Worm (Caenorhabditis elegans) whole organism, L4 larva: ENCODE results near the gene atgp-1.

Experiments
- T20F7.1 ChIP-seq: fragments of 200-800 bp; sonication (Bioruptor generic); optimal IDR thresholded peaks from 2 replicates; lab custom pipeline; 2018; ENCODE audit warnings: mild to moderate bottlenecking, missing genetic modification characterization, missing compliant biosample characterization
- Y75B8A.6 ChIP-seq: fragments of 200-800 bp; sonication (Bioruptor generic); IDR thresholded peaks from 2 replicates; pipeline ENCODE4 v1.3.6; 2022; ENCODE audit warnings: missing genetic modification reagents, missing genetic modification characterization, missing compliant biosample characterization
- aha-1 ChIP-seq: fragments of 150-350 bp; peaks from one replicate; lab custom pipeline; 2014; ENCODE audit warnings: missing biosample characterization, missing genetic modification characterization
- aly-2 ChIP-seq: sonication (generic microtip); optimal IDR thresholded peaks from 2 replicates; lab custom pipeline; 2018; ENCODE audit warnings: missing biosample characterization, missing genetic modification characterization
- ama-1 ChIP-seq: fragments of 150-350 bp; optimal IDR thresholded peaks from 2 replicates; lab custom pipeline; 2014; ENCODE audit warnings: inconsistent platforms, mixed read lengths
- arid-1 ChIP-seq: fragments of 200-800 bp; sonication (Bioruptor generic); conservative IDR thresholded peaks from 2 replicates; pipeline ENCODE4 v1.3.6; 2022; ENCODE audit warnings: missing genetic modification reagents, missing genetic modification characterization, missing compliant biosample characterization
- ceh-20 ChIP-seq: fragments of 200-800 bp; sonication (Bioruptor generic); IDR thresholded peaks from 2 replicates; pipeline ENCODE4 v1.3.6; 2022; ENCODE audit warnings: missing genetic modification reagents, missing genetic modification characterization, missing compliant biosample characterization
- ceh-32 ChIP-seq: sonication (generic microtip); optimal IDR thresholded peaks from 2 replicates; lab custom pipeline; 2016; ENCODE audit warnings: mild to moderate bottlenecking, missing genetic modification characterization, missing compliant biosample characterization; ENCODE audit not compliant: poor library complexity
- ces-1 ChIP-seq: fragments of 150-350 bp; sonication (generic microtip); optimal IDR thresholded peaks from 4 replicates; lab custom pipeline; 2014; ENCODE audit warnings: missing biosample characterization, missing genetic modification reagents, missing genetic modification characterization
- cey-2 ChIP-seq: sonication (generic microtip); optimal IDR thresholded peaks from 3 replicates; lab custom pipeline; 2017; ENCODE audit warnings: missing genetic modification characterization, mild to moderate bottlenecking, missing compliant biosample characterization, antibody characterized with exemption, borderline replicate concordance; ENCODE audit not compliant: insufficient read depth
- ctbp-1 ChIP-seq: fragments of 200-800 bp; sonication (Bioruptor generic); IDR thresholded peaks from 2 replicates; pipeline ENCODE4 v1.3.6; 2022; ENCODE audit warnings: missing genetic modification reagents, missing genetic modification characterization, missing compliant biosample characterization
- daf-12 ChIP-seq: fragments of 150-350 bp; optimal IDR thresholded peaks from 2 replicates; lab custom pipeline; 2014; ENCODE audit warnings: missing biosample characterization, missing genetic modification reagents, missing genetic modification characterization
- daf-16 ChIP-seq, 3 experiments: sonication (generic microtip); optimal IDR thresholded peaks; 2 replicates each; lab custom pipeline; 2016 to 2017; ENCODE audit warnings: missing genetic modification characterization in 3 of 3, missing genetic modification reagents in 3 of 3, mild to moderate bottlenecking in 2 of 3, missing compliant biosample characterization in 2 of 3, missing biosample characterization in 1 of 3, moderate library complexity in 1 of 3
- daf-8 ChIP-seq: fragments of 200-800 bp; sonication (Bioruptor generic); IDR thresholded peaks from 2 replicates; pipeline ENCODE4 v1.3.6; 2022; ENCODE audit warnings: missing genetic modification characterization, missing compliant biosample characterization
- dve-1 ChIP-seq: sonication (generic microtip); optimal IDR thresholded peaks from 2 replicates; lab custom pipeline; 2017; ENCODE audit warnings: antibody characterized with exemption, mild to moderate bottlenecking, missing genetic modification characterization, missing compliant biosample characterization; ENCODE audit not compliant: insufficient read depth
- fkh-10 ChIP-seq: fragments of 150-350 bp; optimal IDR thresholded peaks from 2 replicates; lab custom pipeline; 2014; ENCODE audit warnings: missing biosample characterization, missing genetic modification reagents, missing genetic modification characterization
- gei-8 ChIP-seq: fragments of 200-800 bp; sonication (Bioruptor generic); optimal IDR thresholded peaks from 2 replicates; lab custom pipeline; 2018; ENCODE audit warnings: mild to moderate bottlenecking, missing genetic modification characterization, missing compliant biosample characterization
- hlh-30 ChIP-seq: sonication (generic microtip); optimal IDR thresholded peaks from 2 replicates; lab custom pipeline; 2017; ENCODE audit warnings: antibody characterized with exemption, mild to moderate bottlenecking, missing genetic modification characterization, missing compliant biosample characterization; ENCODE audit not compliant: insufficient read depth
- lim-7 ChIP-seq: fragments of 200-800 bp; sonication (Bioruptor generic); IDR thresholded peaks from 2 replicates; pipeline ENCODE4 v1.3.6; 2022; ENCODE audit warnings: missing genetic modification characterization, missing compliant biosample characterization
- lin-1 ChIP-seq: fragments of 200-800 bp; sonication (Bioruptor generic); IDR thresholded peaks from 2 replicates; pipeline ENCODE4 v1.3.6; 2022; ENCODE audit warnings: missing genetic modification reagents, missing genetic modification characterization, missing compliant biosample characterization
- lin-15B ChIP-seq: fragments of 150-350 bp; sonication (generic microtip); optimal IDR thresholded peaks from 3 replicates; lab custom pipeline; 2014; ENCODE audit warnings: missing biosample characterization, missing genetic modification characterization
- mdt-29 ChIP-seq: fragments of 200-800 bp; sonication (Bioruptor generic); IDR thresholded peaks from 2 replicates; pipeline ENCODE4 v1.3.6; 2022; ENCODE audit warnings: missing genetic modification reagents, missing genetic modification characterization, missing compliant biosample characterization
- mep-1 ChIP-seq: fragments of 150-350 bp; sonication (generic microtip); optimal IDR thresholded peaks from 3 replicates; lab custom pipeline; 2014; ENCODE audit warnings: missing biosample characterization, missing genetic modification characterization
- mxl-2 ChIP-seq: fragments of 200-800 bp; sonication (Bioruptor generic); conservative IDR thresholded peaks from 2 replicates; pipeline ENCODE4 v1.3.6; 2022; ENCODE audit warnings: missing genetic modification reagents, missing genetic modification characterization, missing compliant biosample characterization
- mxl-3 ChIP-seq: fragments of 200-800 bp; sonication (Bioruptor generic); optimal IDR thresholded peaks from 2 replicates; lab custom pipeline; 2018; ENCODE audit warnings: mild to moderate bottlenecking, missing genetic modification characterization, missing compliant biosample characterization
- nhr-102 ChIP-seq: sonication (generic microtip); optimal IDR thresholded peaks from 2 replicates; lab custom pipeline; 2016; ENCODE audit warnings: mild to moderate bottlenecking, missing genetic modification characterization, moderate library complexity, missing compliant biosample characterization
- nhr-28 ChIP-seq: fragments of 150-350 bp; optimal IDR thresholded peaks from 2 replicates; lab custom pipeline; 2014; ENCODE audit warnings: missing biosample characterization, missing genetic modification characterization
- nhr-41 ChIP-seq: fragments of 200-800 bp; sonication (Bioruptor generic); IDR thresholded peaks from 2 replicates; pipeline ENCODE4 v1.3.6; 2022; ENCODE audit warnings: missing genetic modification reagents, missing genetic modification characterization, missing compliant biosample characterization
- nhr-42 ChIP-seq: fragments of 200-800 bp; sonication (Bioruptor generic); IDR thresholded peaks from 2 replicates; pipeline ENCODE4 v1.3.6; 2022; ENCODE audit warnings: missing genetic modification characterization, missing compliant biosample characterization
- nhr-48 ChIP-seq: sonication (generic microtip); optimal IDR thresholded peaks from 2 replicates; lab custom pipeline; 2016; ENCODE audit warnings: mild to moderate bottlenecking, missing genetic modification characterization, missing compliant biosample characterization
- nhr-6 ChIP-seq: fragments of 150-350 bp; optimal IDR thresholded peaks from 2 replicates; lab custom pipeline; 2014; ENCODE audit warnings: missing biosample characterization, missing genetic modification characterization
- pha-4 ChIP-seq, 2 experiments: fragments of 150-350 bp in 1 of 2; fragments of 200-800 bp in 1 of 2; sonication (Bioruptor generic) in 1 of 2; IDR thresholded peaks in 1 of 2; optimal IDR thresholded peaks in 1 of 2; 2 replicates each; pipeline versions ENCODE4 v1.3.6 to Lab custom; 2014 to 2022; ENCODE audit warnings: missing genetic modification characterization in 2 of 2, missing genetic modification reagents in 2 of 2, missing biosample characterization in 1 of 2, missing compliant biosample characterization in 1 of 2
- php-3 ChIP-seq: fragments of 200-800 bp; sonication (Bioruptor generic); IDR thresholded peaks from 2 replicates; pipeline ENCODE4 v1.3.6; 2022; ENCODE audit warnings: missing genetic modification reagents, missing genetic modification characterization, missing compliant biosample characterization
- set-16 ChIP-seq: fragments of 200-800 bp; sonication (Bioruptor generic); IDR thresholded peaks from 2 replicates; pipeline ENCODE4 v1.3.6; 2022; ENCODE audit warnings: missing genetic modification reagents, missing genetic modification characterization, missing compliant biosample characterization
- skn-1 ChIP-seq: fragments of 150-350 bp; optimal IDR thresholded peaks from 2 replicates; lab custom pipeline; 2014; ENCODE audit warnings: missing biosample characterization, missing genetic modification characterization
- snpc-1.2 ChIP-seq: fragments of 200-800 bp; sonication (Bioruptor generic); IDR thresholded peaks from 2 replicates; pipeline ENCODE4 v1.3.6; 2022; ENCODE audit warnings: missing genetic modification reagents, missing genetic modification characterization, missing compliant biosample characterization
- spr-1 ChIP-seq: sonication (generic microtip); optimal IDR thresholded peaks from 2 replicates; lab custom pipeline; 2016; ENCODE audit warnings: mild to moderate bottlenecking, missing genetic modification characterization, missing compliant biosample characterization
- tag-97 ChIP-seq: fragments of 200-800 bp; sonication (Bioruptor generic); IDR thresholded peaks from 2 replicates; pipeline ENCODE4 v1.3.6; 2022; ENCODE audit warnings: missing genetic modification characterization, missing compliant biosample characterization
- tra-1 ChIP-seq: fragments of 200-800 bp; sonication (Bioruptor generic); IDR thresholded peaks from 2 replicates; pipeline ENCODE4 v1.3.6; 2022; ENCODE audit warnings: missing genetic modification reagents, missing genetic modification characterization, missing compliant biosample characterization
- unc-130 ChIP-seq: sonication (generic microtip); optimal IDR thresholded peaks from 2 replicates; lab custom pipeline; 2016; ENCODE audit warnings: missing genetic modification reagents, missing genetic modification characterization, missing compliant biosample characterization
- vab-7 ChIP-seq: fragments of 200-800 bp; sonication (Bioruptor generic); IDR thresholded peaks from 2 replicates; pipeline ENCODE4 v1.3.6; 2022; ENCODE audit warnings: missing genetic modification reagents, missing genetic modification characterization, missing compliant biosample characterization
- zag-1 ChIP-seq: fragments of 150-350 bp; optimal IDR thresholded peaks from 2 replicates; lab custom pipeline; 2014; ENCODE audit warnings: missing biosample characterization, missing genetic modification characterization
- zfp-2 ChIP-seq: sonication (generic microtip); optimal IDR thresholded peaks from 2 replicates; lab custom pipeline; 2016; ENCODE audit warnings: mild to moderate bottlenecking, missing genetic modification characterization, missing compliant biosample characterization
- zip-11 ChIP-seq: fragments of 200-800 bp; sonication (Bioruptor generic); IDR thresholded peaks from 2 replicates; pipeline ENCODE4 v1.3.6; 2022; ENCODE audit warnings: missing genetic modification characterization, missing compliant biosample characterization
- ztf-11 ChIP-seq: fragments of 150-350 bp; optimal IDR thresholded peaks from 2 replicates; lab custom pipeline; 2014; ENCODE audit warnings: missing biosample characterization, missing genetic modification characterization
- ztf-7 ChIP-seq: fragments of 150-350 bp; optimal IDR thresholded peaks from 2 replicates; lab custom pipeline; 2014; ENCODE audit warnings: missing biosample characterization, missing genetic modification characterization

atgp-1 gene

ce11 chrIV:17277459-17278173 lies 8.5 kb downstream of the atgp-1 start (continued):
- TF ChIP-seq aly-2 (tag; lab: Kevin White, UChicago), result no peak
- TF ChIP-seq dve-1 (tag; lab: Kevin White, UChicago), result no peak
- no peak for TF ChIP-seq aha-1 (tag; lab: Kevin White, UChicago)
- no peak for TF ChIP-seq set-16 (GFP tag; lab: Robert Waterston, UW)
- no peak for TF ChIP-seq arid-1 (GFP tag; lab: Robert Waterston, UW)
- TF ChIP-seq Y75B8A.6 (GFP tag; lab: Robert Waterston, UW), result no peak
- TF ChIP-seq skn-1 (tag; lab: Kevin White, UChicago), result peak; percentile 21
- no peak for TF ChIP-seq daf-12 (tag; lab: Kevin White, UChicago)
- TF ChIP-seq mxl-3 (GFP tag; lab: Kevin White, UChicago), result no peak
- no peak for TF ChIP-seq nhr-42 (GFP tag; lab: Robert Waterston, UW)

- no peak for TF ChIP-seq cey-2 (tag; lab: Kevin White, UChicago)
- TF ChIP-seq zfp-2 (tag; lab: Kevin White, UChicago), result peak; percentile 86
- TF ChIP-seq nhr-48 (tag; lab: Kevin White, UChicago), result peak; percentile 92
- TF ChIP-seq lim-7, result no peak
- peak; percentile 64; the same call in 1 of the 2 replicates for TF ChIP-seq mxl-2 (GFP tag; lab: Robert Waterston, UW)
- TF ChIP-seq ceh-20 (GFP tag; lab: Robert Waterston, UW), result peak; percentile 96
- peak; percentile 81 for TF ChIP-seq nhr-41 (GFP tag; lab: Robert Waterston, UW)
- TF ChIP-seq lin-15B (tag; lab: Kevin White, UChicago), result no peak
- TF ChIP-seq skn-1 (tag; lab: Kevin White, UChicago), result peak; percentile 76
- TF ChIP-seq gei-8 (GFP tag; lab: Kevin White, UChicago), result peak; percentile 91
- peak; percentile 92 for TF ChIP-seq vab-7 (GFP tag; lab: Robert Waterston, UW)
- peak; percentile 99 for TF ChIP-seq fkh-10 (GFP tag; lab: Kevin White, UChicago)
- peak; percentile 99 for TF ChIP-seq mep-1 (tag; lab: Kevin White, UChicago)
- no peak for TF ChIP-seq ama-1
- no peak for TF ChIP-seq tag-97 (GFP tag; lab: Robert Waterston, UW)
- TF ChIP-seq T20F7.1 (GFP tag; lab: Kevin White, UChicago), result peak; percentile 90
- peak; percentile 92 for TF ChIP-seq nhr-28
- TF ChIP-seq ztf-7, result peak; percentile 63
- peak; percentile 97 for TF ChIP-seq tra-1
- TF ChIP-seq php-3 (GFP tag; lab: Robert Waterston, UW), result peak; percentile 55
- TF ChIP-seq hlh-30 (tag; lab: Kevin White, UChicago), result peak; percentile 85
- TF ChIP-seq nhr-6 (tag; lab: Kevin White, UChicago), result peak; percentile 76
- 0 out of 2 replicates have a peak, but pooled peaks have one; percentile 46 for TF ChIP-seq daf-8 (GFP tag; lab: Robert Waterston, UW)
- TF ChIP-seq pha-4 (GFP tag; IDR thresholded peaks at IDR 0.05; lab: Robert Waterston, UW), result peak; percentile 93
- peak; percentile 46 for TF ChIP-seq pha-4 (tag; optimal IDR thresholded peaks at IDR 0.05; lab: Kevin White, UChicago)
- TF ChIP-seq lin-1 (GFP tag; lab: Robert Waterston, UW), result peak; percentile 60; the same call in 1 of the 2 replicates
- peak; percentile 79 for TF ChIP-seq zag-1
- 0 out of 2 replicates have a peak, but pooled peaks have one; percentile 24 for TF ChIP-seq zip-11 (GFP tag; lab: Robert Waterston, UW)
- TF ChIP-seq ceh-32, result peak; percentile 32
- peak; percentile 88 for TF ChIP-seq ctbp-1 (GFP tag; lab: Robert Waterston, UW)
- TF ChIP-seq ces-1, result peak; percentile 89
- peak; percentile 86 for TF ChIP-seq nhr-102 (tag; lab: Kevin White, UChicago)
- TF ChIP-seq snpc-1.2 (GFP tag; lab: Robert Waterston, UW), result peak; percentile 89
- TF ChIP-seq spr-1, result peak; percentile 92
- peak; percentile 100 for TF ChIP-seq mdt-29 (GFP tag; lab: Robert Waterston, UW)
- TF ChIP-seq ztf-11, result no peak
- TF ChIP-seq mxl-3 (GFP tag; lab: Kevin White, UChicago), result peak; percentile 32
- TF ChIP-seq daf-16 (GFP tag; optimal IDR thresholded peaks at IDR 0.05; lab: Kevin White, UChicago), result peak; percentile 10 to 80
- TF ChIP-seq daf-16 (tag; optimal IDR thresholded peaks at IDR 0.05; lab: Kevin White, UChicago), result peak; percentile 39
- peak; percentile 85 for TF ChIP-seq unc-130 (GFP tag; lab: Kevin White, UChicago)
These were observed 9.2 kb downstream of the atgp-1 start for ce11 chrIV:17278363-17278762.
